Worm (Caenorhabditis elegans): ENCODE measurements around the gene B0334.10.

DNA sequence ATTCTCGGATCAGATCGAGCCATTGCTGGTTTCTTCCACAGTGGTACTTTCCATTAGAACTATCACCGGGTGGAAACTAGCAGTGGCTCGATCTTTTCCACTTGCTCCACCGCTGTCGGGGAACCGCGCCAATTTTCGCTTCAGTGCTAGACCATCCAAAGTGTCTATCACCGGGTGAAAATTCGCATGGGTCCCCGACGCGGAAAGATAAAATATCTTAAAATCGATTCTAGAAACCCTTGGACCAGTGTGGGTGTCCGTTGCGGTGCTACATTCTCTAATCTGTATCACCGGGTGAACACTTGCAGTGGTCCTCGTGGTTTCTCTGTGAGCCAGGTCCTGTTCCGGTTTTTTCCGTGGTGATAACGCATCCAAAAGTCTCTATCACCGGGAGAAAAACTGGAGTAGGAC, 19.3 kb downstream of the B0334.10 start:
- TF ChIP-seq him-1 (tag; optimal IDR thresholded peaks at IDR 0.05) (no peak), W03F9.2 (tag; optimal IDR thresholded peaks at IDR 0.05) (no peak)
